Worm (Caenorhabditis elegans) whole organism, midembryonic: ENCODE results near the gene dyf-17.
"Not testable (repeated sequence)": the region's sequence is repeated elsewhere in the genome, so short reads cannot be mapped to it uniquely, and the experiment has no call there.

ENCODE experiments used
- T22C8.4 ChIP-seq: fragments of 200-800 bp; sonication (Bioruptor generic); IDR thresholded peaks from 2 replicates; pipeline ENCODE4 v1.3.6; 2022; ENCODE audit warnings: missing genetic modification characterization, missing compliant biosample characterization
- cog-1 ChIP-seq: sonication (generic microtip); optimal IDR thresholded peaks from 2 replicates; lab custom pipeline; 2016; ENCODE audit warnings: missing genetic modification characterization, missing compliant biosample characterization
- flt-1 ChIP-seq: fragments of 200-800 bp; sonication (Bioruptor generic); IDR thresholded peaks from 2 replicates; pipeline ENCODE4 v1.3.6; 2022; ENCODE audit warnings: missing genetic modification characterization, missing compliant biosample characterization
- med-1 ChIP-seq: sonication (generic microtip); optimal IDR thresholded peaks from 2 replicates; lab custom pipeline; 2017; ENCODE audit warnings: missing genetic modification characterization, mild to moderate bottlenecking, missing compliant biosample characterization, antibody characterized with exemption, missing genetic modification reagents; ENCODE audit not compliant: insufficient read depth
- ref-1 ChIP-seq: fragments of 200-800 bp; sonication (Bioruptor generic); conservative IDR thresholded peaks from 2 replicates; pipeline ENCODE4 v1.3.6; 2022; ENCODE audit warnings: missing genetic modification reagents, missing genetic modification characterization, missing compliant biosample characterization
- ztf-23 ChIP-seq: fragments of 200-800 bp; sonication (Bioruptor generic); IDR thresholded peaks from 2 replicates; pipeline ENCODE4 v1.3.6; 2022; ENCODE audit warnings: missing genetic modification reagents, missing genetic modification characterization, missing compliant biosample characterization

DNA sequence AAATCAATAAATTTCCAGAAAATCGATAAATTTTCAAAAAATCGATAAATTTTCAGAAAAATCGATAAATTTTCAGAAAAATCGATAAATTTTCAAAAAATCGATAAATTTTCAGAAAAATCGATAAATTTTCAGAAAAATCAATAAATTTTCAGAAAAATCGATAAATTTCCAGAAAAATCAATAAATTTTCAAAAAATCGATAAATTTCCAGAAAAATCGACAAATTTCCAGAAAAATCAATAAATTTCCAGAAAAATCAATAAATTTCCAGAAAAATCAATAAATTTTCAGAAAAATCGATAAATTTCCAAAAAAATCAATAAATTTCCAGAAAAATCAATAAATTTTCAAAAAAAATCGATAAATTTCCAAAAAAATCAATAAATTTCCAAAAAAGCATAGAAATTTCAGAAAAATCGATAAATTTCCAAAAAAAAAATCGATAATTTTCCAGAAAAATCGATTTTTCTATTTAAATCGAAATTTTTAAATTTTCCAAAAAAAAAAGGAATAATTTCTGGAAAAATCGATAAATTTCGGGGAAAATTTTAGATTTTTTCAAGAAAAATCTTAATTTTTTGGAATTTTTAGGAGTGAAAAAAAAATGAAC lies 25.6 kb upstream of the dyf-17 start, which contains the start of gene zhp-4:
- TF ChIP-seq med-1 (GFP tag; lab: Kevin White, UChicago); ref-1 (GFP tag; lab: Robert Waterston, UW); flt-1 (GFP tag; lab: Robert Waterston, UW); ztf-23 (GFP tag; lab: Robert Waterston, UW); cog-1: not testable (repeated sequence)
- TF ChIP-seq T22C8.4 (GFP tag; lab: Robert Waterston, UW), result peak; percentile 95
